Worm (Caenorhabditis elegans) whole organism, midembryonic: ENCODE data around the gene cyp-34A9.

Source experiments
- flt-1 ChIP-seq: fragments of 200-800 bp; sonication (Bioruptor generic); IDR thresholded peaks from 2 replicates; pipeline ENCODE4 v1.3.6; 2022; ENCODE audit warnings: missing genetic modification characterization, missing compliant biosample characterization
- klf-2 ChIP-seq: fragments of 200-800 bp; sonication (Bioruptor generic); conservative IDR thresholded peaks from 2 replicates; pipeline ENCODE4 v1.3.6; 2022; ENCODE audit warnings: missing genetic modification reagents, missing genetic modification characterization, missing compliant biosample characterization
- med-1 ChIP-seq: sonication (generic microtip); optimal IDR thresholded peaks from 2 replicates; lab custom pipeline; 2017; ENCODE audit warnings: missing genetic modification characterization, mild to moderate bottlenecking, missing compliant biosample characterization, antibody characterized with exemption, missing genetic modification reagents; ENCODE audit not compliant: insufficient read depth
- ref-1 ChIP-seq: fragments of 200-800 bp; sonication (Bioruptor generic); conservative IDR thresholded peaks from 2 replicates; pipeline ENCODE4 v1.3.6; 2022; ENCODE audit warnings: missing genetic modification reagents, missing genetic modification characterization, missing compliant biosample characterization
- tab-1 ChIP-seq: fragments of 200-800 bp; sonication (Bioruptor generic); IDR thresholded peaks from 2 replicates; pipeline ENCODE4 v1.3.6; 2022; ENCODE audit warnings: missing genetic modification characterization, missing compliant biosample characterization
- ztf-23 ChIP-seq: fragments of 200-800 bp; sonication (Bioruptor generic); IDR thresholded peaks from 2 replicates; pipeline ENCODE4 v1.3.6; 2022; ENCODE audit warnings: missing genetic modification reagents, missing genetic modification characterization, missing compliant biosample characterization

ce11 chrV:3929099-3929498 is 41.2 kb downstream of the cyp-34A9 start, which contains the start of gene srx-64:
- TF ChIP-seq ztf-23 = no peak
- no peak for TF ChIP-seq tab-1
- no peak for TF ChIP-seq ref-1 (GFP tag; lab: Robert Waterston, UW)
- TF ChIP-seq med-1 (GFP tag; lab: Kevin White, UChicago) = no peak
- no peak for TF ChIP-seq klf-2 (GFP tag; lab: Robert Waterston, UW)
- no peak for TF ChIP-seq flt-1 (GFP tag; lab: Robert Waterston, UW)
